Fruit fly (Drosophila melanogaster): Measurements from ENCODE around the gene CG33784.
A peak's percentile ranks its signal among the peaks of the same experiment; 100 is the strongest.

- TF ChIP-seq CG6792 (GFP tag; optimal IDR thresholded peaks at IDR 0.05) (no peak), CG34406 (GFP tag; optimal IDR thresholded peaks at IDR 0.05) (no peak), CG10669 (GFP tag; optimal IDR thresholded peaks at IDR 0.05) (no peak), Gug (GFP tag; IDR thresholded peaks at IDR 0.05) (no peak), Ets21C (GFP tag; optimal IDR thresholded peaks at IDR 0.05) (no peak), Lpt (GFP tag; optimal IDR thresholded peaks at IDR 0.05) (no peak), CG6808 (GFP tag; optimal IDR thresholded peaks at IDR 0.05) (no peak), Hr39 (GFP tag; optimal IDR thresholded peaks at IDR 0.05) (peak; percentile 23), CG32006 (GFP tag; optimal IDR thresholded peaks at IDR 0.05) (no peak), fd59A (GFP tag; optimal IDR thresholded peaks at IDR 0.05) (no peak), CG11762 (GFP tag; optimal IDR thresholded peaks at IDR 0.05; ENCODE audit: insufficient read depth) (no peak), CG6163 (GFP tag; IDR thresholded peaks at IDR 0.05) (no peak), fd85E (GFP tag; optimal IDR thresholded peaks at IDR 0.05) (no peak), cyc (GFP tag; optimal IDR thresholded peaks at IDR 0.05) (no peak)
Observed at dm6 chr3R:10111150-10111814, 43.6 kb downstream of the CG33784 start.

All from whole organism, prepupa.